Fruit fly (Drosophila melanogaster) Kc167 (cell line): Measurements from ENCODE around the gene AP-2alpha.

Experiments used
- Myc ChIP-seq: fragments of >200 bp; optimal IDR thresholded peaks from 2 replicates; lab custom pipeline; 2017; ENCODE audit warnings: missing external identifiers
- Sin3A ChIP-seq: fragments of >200 bp; optimal IDR thresholded peaks from 2 replicates; lab custom pipeline; 2018; ENCODE audit warnings: missing external identifiers

dm6 chr2L:431629-431984, 17.0 kb upstream of the AP-2alpha start:
- TF ChIP-seq Myc (no peak), Sin3A (lab: Kevin White, UChicago) (no peak)
